Worm (Caenorhabditis elegans) whole organism, young adult: ENCODE data around the gene ZK218.1.

Source experiments
- ama-1 ChIP-seq, 3 experiments: fragments of 150-350 bp in 1 of 3; sonication (generic microtip) in 2 of 3; optimal IDR thresholded peaks; 2 replicates each; lab custom pipeline; 2014 to 2018; ENCODE audit warnings: missing biosample characterization in 2 of 3, missing genetic modification characterization in 2 of 3, missing genetic modification reagents in 2 of 3
- efl-1 ChIP-seq: fragments of 150-350 bp; optimal IDR thresholded peaks from 2 replicates; lab custom pipeline; 2014; ENCODE audit warnings: missing biosample characterization, missing genetic modification reagents, missing genetic modification characterization
- ekl-4 ChIP-seq: fragments of 200-800 bp; sonication (Bioruptor generic); IDR thresholded peaks from 2 replicates; pipeline ENCODE4 v1.3.6; 2022; ENCODE audit warnings: missing genetic modification reagents, missing genetic modification characterization, missing compliant biosample characterization
- ets-4 ChIP-seq: fragments of 200-800 bp; sonication (Bioruptor generic); optimal IDR thresholded peaks from 2 replicates; lab custom pipeline; 2018; ENCODE audit warnings: mild to moderate bottlenecking, missing genetic modification characterization, missing compliant biosample characterization
- hmg-20 ChIP-seq: fragments of 200-800 bp; sonication (Bioruptor generic); IDR thresholded peaks from 2 replicates; pipeline ENCODE4 v1.3.6; 2022; ENCODE audit warnings: missing genetic modification reagents, missing genetic modification characterization, missing compliant biosample characterization
- lsl-1 ChIP-seq: fragments of 200-800 bp; sonication (Bioruptor generic); optimal IDR thresholded peaks from 2 replicates; lab custom pipeline; 2018; ENCODE audit warnings: mild to moderate bottlenecking, missing genetic modification characterization, moderate library complexity, missing compliant biosample characterization
- madf-3 ChIP-seq: fragments of 200-800 bp; sonication (Bioruptor generic); IDR thresholded peaks from 2 replicates; pipeline ENCODE4 v1.3.6; 2022; ENCODE audit warnings: missing genetic modification reagents, missing genetic modification characterization, missing compliant biosample characterization
- snpc-1.3 ChIP-seq: sonication (generic microtip); optimal IDR thresholded peaks from 2 replicates; lab custom pipeline; 2017; ENCODE audit warnings: missing genetic modification characterization, mild to moderate bottlenecking, missing compliant biosample characterization, antibody characterized with exemption, moderate library complexity, missing genotype, missing genetic modification reagents; ENCODE audit not compliant: insufficient read depth
- zfh-2 ChIP-seq: fragments of 200-800 bp; sonication (Bioruptor generic); conservative IDR thresholded peaks from 2 replicates; pipeline ENCODE4 v1.3.6; 2022; ENCODE audit warnings: missing genetic modification reagents, missing genetic modification characterization, missing compliant biosample characterization

ce11 chrV:17064676-17065075, 27.7 kb upstream of the ZK218.1 start, which contains the start of gene srh-255:
- no peak for TF ChIP-seq lsl-1 (GFP tag; lab: Kevin White, UChicago)
- TF ChIP-seq ets-4 (GFP tag; lab: Kevin White, UChicago), result no peak
- no peak for TF ChIP-seq madf-3 (GFP tag; lab: Robert Waterston, UW)
- TF ChIP-seq ama-1 (optimal IDR thresholded peaks at IDR 0.05; lab: Kevin White, UChicago), result no peak
- TF ChIP-seq ama-1 (GFP tag; optimal IDR thresholded peaks at IDR 0.05; lab: Kevin White, UChicago), result no peak
- no peak for TF ChIP-seq zfh-2
- TF ChIP-seq ekl-4, result no peak
- no peak for TF ChIP-seq hmg-20 (GFP tag; lab: Robert Waterston, UW)
- no peak for TF ChIP-seq snpc-1.3 (tag; lab: Kevin White, UChicago)
- TF ChIP-seq efl-1 (GFP tag; lab: Kevin White, UChicago), result no peak
